Fruit fly (Drosophila melanogaster): ENCODE results near the gene CG32071.

dm6 chr3L:11089805-11090440 lies 13.8 kb downstream of the CG32071 start:
- TF ChIP-seq usp (GFP tag; optimal IDR thresholded peaks at IDR 0.05) (no peak), psq (optimal IDR thresholded peaks at IDR 0.05) (no peak), CG8478 (optimal IDR thresholded peaks at IDR 0.05) (no peak), pan (optimal IDR thresholded peaks at IDR 0.05) (no peak)

All from whole organism.